Worm (Caenorhabditis elegans) whole organism, L2 larva: ENCODE results near the gene W07G4.8.

Experiments used
- R02D3.7 ChIP-seq: fragments of 150-350 bp; optimal IDR thresholded peaks from 2 replicates; lab custom pipeline; 2014; ENCODE audit warnings: missing biosample characterization, missing genetic modification characterization
- ZK546.5 ChIP-seq: sonication (generic microtip); optimal IDR thresholded peaks from 2 replicates; lab custom pipeline; 2017; ENCODE audit warnings: missing biosample characterization, missing genetic modification characterization
- aly-2 ChIP-seq: fragments of 150-350 bp; optimal IDR thresholded peaks from 2 replicates; lab custom pipeline; 2014; ENCODE audit warnings: missing biosample characterization, missing genetic modification characterization
- egl-27 ChIP-seq: sonication (generic microtip); optimal IDR thresholded peaks from 3 replicates; lab custom pipeline; 2017; ENCODE audit warnings: missing biosample characterization, missing genetic modification reagents, missing genetic modification characterization
- elt-1 ChIP-seq: fragments of 150-350 bp; optimal IDR thresholded peaks from 2 replicates; lab custom pipeline; 2014; ENCODE audit warnings: missing biosample characterization, missing genetic modification characterization
- elt-3 ChIP-seq: sonication (generic microtip); optimal IDR thresholded peaks from 2 replicates; lab custom pipeline; 2017; ENCODE audit warnings: missing biosample characterization, missing genetic modification characterization
- fos-1 ChIP-seq: fragments of 150-350 bp; optimal IDR thresholded peaks from 2 replicates; lab custom pipeline; 2014; ENCODE audit warnings: missing biosample characterization, missing genetic modification characterization
- lin-39 ChIP-seq: fragments of 150-350 bp; optimal IDR thresholded peaks from 2 replicates; lab custom pipeline; 2014; ENCODE audit warnings: missing biosample characterization, missing genetic modification reagents, missing genetic modification characterization
- nhr-237 ChIP-seq: fragments of 150-350 bp; optimal IDR thresholded peaks from 2 replicates; lab custom pipeline; 2014; ENCODE audit warnings: missing biosample characterization, missing genetic modification characterization
- skn-1 ChIP-seq: sonication (generic microtip); optimal IDR thresholded peaks from 2 replicates; lab custom pipeline; 2017; ENCODE audit warnings: missing biosample characterization, missing genetic modification characterization
- unc-39 ChIP-seq: fragments of 150-350 bp; optimal IDR thresholded peaks from 2 replicates; lab custom pipeline; 2014; ENCODE audit warnings: missing biosample characterization, missing genetic modification characterization

DNA sequence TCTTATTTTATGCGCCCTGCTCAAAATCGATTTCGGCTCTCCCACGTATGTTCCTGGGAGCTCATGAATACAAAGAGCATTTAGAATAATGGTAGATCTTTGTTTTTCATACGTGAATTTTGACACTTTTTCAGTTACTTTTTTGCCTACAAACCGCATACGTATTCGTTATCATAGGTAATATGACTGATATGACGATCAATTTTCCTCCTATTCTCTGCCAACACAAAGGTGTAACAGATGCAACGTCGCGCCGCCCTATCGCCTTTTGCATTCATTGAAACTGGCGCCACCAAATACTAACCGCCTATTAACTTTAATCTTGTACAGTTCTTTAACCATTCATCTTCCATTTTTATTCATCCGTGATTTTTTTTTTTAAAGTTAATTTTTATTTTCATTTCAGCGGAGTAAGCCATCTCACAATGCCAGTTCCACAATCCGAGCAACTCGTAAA is 1.8 kb downstream of the W07G4.8 start, which contains the start of gene W07G4.5:
- no peak for TF ChIP-seq R02D3.7 (tag; lab: Kevin White, UChicago)
- TF ChIP-seq aly-2 (tag; lab: Kevin White, UChicago) = no peak
- peak; percentile 26 for TF ChIP-seq fos-1 (tag; lab: Kevin White, UChicago)
- TF ChIP-seq egl-27 (tag; lab: Kevin White, UChicago) = no peak
- no peak for TF ChIP-seq unc-39 (tag; lab: Kevin White, UChicago)
- no peak for TF ChIP-seq elt-1 (tag; lab: Kevin White, UChicago)
- no peak for TF ChIP-seq ZK546.5
- TF ChIP-seq elt-3 (tag; lab: Kevin White, UChicago) = no peak
- TF ChIP-seq lin-39 (tag; lab: Kevin White, UChicago) = no peak
- no peak for TF ChIP-seq skn-1 (tag; lab: Kevin White, UChicago)
- no peak for TF ChIP-seq nhr-237 (tag; lab: Kevin White, UChicago)
